Fruit fly (Drosophila melanogaster): Measurements from ENCODE around the gene CG42847.

DNA sequence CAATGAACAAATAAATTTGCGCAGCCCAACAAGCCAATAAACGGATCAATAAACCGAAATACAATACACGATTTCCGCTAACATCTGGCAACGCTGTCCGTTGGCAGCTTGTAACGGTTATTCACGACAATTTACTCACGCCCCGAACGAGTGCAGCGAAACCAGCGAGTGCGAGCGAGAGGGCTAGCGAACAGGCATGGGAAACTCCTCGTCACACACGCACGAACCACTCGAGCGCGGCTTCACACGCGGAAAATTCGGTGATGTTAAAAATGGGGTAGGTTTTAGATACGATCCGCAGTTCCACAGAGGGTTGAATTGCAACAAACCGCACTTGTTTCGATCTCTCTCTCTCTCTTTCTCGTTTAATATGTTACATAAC, 32.4 kb downstream of the CG42847 start:
- TF ChIP-seq Dfd (GFP tag; optimal IDR thresholded peaks at IDR 0.05) (no peak), N (GFP tag; optimal IDR thresholded peaks at IDR 0.05) (no peak), fru (GFP tag; optimal IDR thresholded peaks at IDR 0.05) (no peak), dmrt93B (GFP tag; optimal IDR thresholded peaks at IDR 0.05) (no peak), h (GFP tag; optimal IDR thresholded peaks at IDR 0.05) (no peak), Rel (GFP tag; optimal IDR thresholded peaks at IDR 0.05) (no peak), Rel (tag; optimal IDR thresholded peaks at IDR 0.05) (peak; percentile 59), Sp1 (GFP tag; optimal IDR thresholded peaks at IDR 0.05) (no peak), Myc (optimal IDR thresholded peaks at IDR 0.05) (no peak), Hnf4 (GFP tag; optimal IDR thresholded peaks at IDR 0.05) (no peak), rgr (GFP tag; optimal IDR thresholded peaks at IDR 0.05) (no peak), br (GFP tag; optimal IDR thresholded peaks at IDR 0.05) (no peak), GATAd (GFP tag; optimal IDR thresholded peaks at IDR 0.05) (no peak)

All from whole organism, wandering third instar larva.